Fruit fly (Drosophila melanogaster) whole organism, wandering third instar larva: Measurements from ENCODE around the gene Rbp.
A peak's percentile ranks its signal among the peaks of the same experiment; 100 is the strongest.

Experiments used
- Abd-B ChIP-seq: fragments of >200 bp; optimal IDR thresholded peaks from 2 replicates; lab custom pipeline; 2017; ENCODE audit warnings: missing biosample characterization, missing genetic modification characterization
- CG32264 ChIP-seq: fragments of 200-800 bp; sonication (Bioruptor generic); optimal IDR thresholded peaks from 2 replicates; lab custom pipeline; 2016; ENCODE audit warnings: missing biosample characterization, missing genetic modification characterization
- CG9705 ChIP-seq: fragments of 200-800 bp; sonication (Bioruptor generic); optimal IDR thresholded peaks from 2 replicates; lab custom pipeline; 2018; ENCODE audit warnings: missing biosample characterization, mild to moderate bottlenecking, missing genetic modification characterization
- CrebA ChIP-seq: fragments of 200-800 bp; sonication (Bioruptor generic); optimal IDR thresholded peaks from 2 replicates; lab custom pipeline; 2016; ENCODE audit warnings: missing biosample characterization, mild to moderate bottlenecking, missing genetic modification characterization, borderline replicate concordance
- Dfd ChIP-seq: fragments of >200 bp; optimal IDR thresholded peaks from 2 replicates; lab custom pipeline; 2017; ENCODE audit warnings: missing biosample characterization, missing genetic modification characterization
- Dif ChIP-seq: fragments of 200-275, 200-300 bp; sonication (Bioruptor generic); optimal IDR thresholded peaks from 2 replicates; lab custom pipeline; 2018; ENCODE audit warnings: missing biosample characterization, missing genetic modification characterization; ENCODE audit not compliant: partially characterized antibody
- GATAd ChIP-seq: sonication (Bioruptor generic); optimal IDR thresholded peaks from 2 replicates; lab custom pipeline; 2016; ENCODE audit warnings: missing biosample characterization, missing genetic modification characterization
- HLH106 ChIP-seq: fragments of 200-800 bp; optimal IDR thresholded peaks from 3 replicates; lab custom pipeline; 2019; ENCODE audit warnings: missing biosample characterization, mild to moderate bottlenecking, missing genetic modification characterization, moderate library complexity
- Hnf4 ChIP-seq: fragments of 200-800 bp; sonication (Bioruptor generic); optimal IDR thresholded peaks from 2 replicates; lab custom pipeline; 2016; ENCODE audit warnings: missing biosample characterization, mild to moderate bottlenecking, missing genetic modification characterization
- Hr78 ChIP-seq: fragments of >200 bp; optimal IDR thresholded peaks from 2 replicates; lab custom pipeline; 2017; ENCODE audit warnings: missing biosample characterization, missing genetic modification characterization
- Hr83 ChIP-seq: fragments of 200-300 bp; sonication (Bioruptor generic); optimal IDR thresholded peaks from 2 replicates; lab custom pipeline; 2016; ENCODE audit warnings: missing biosample characterization, mild to moderate bottlenecking, missing genetic modification characterization, moderate library complexity; ENCODE audit not compliant: poor library complexity, severe bottlenecking
- Jra ChIP-seq: sonication (Bioruptor generic); optimal IDR thresholded peaks from 2 replicates; lab custom pipeline; 2016; ENCODE audit warnings: missing biosample characterization, missing genetic modification characterization
- Mio ChIP-seq: sonication (Bioruptor generic); optimal IDR thresholded peaks from 2 replicates; lab custom pipeline; 2016; ENCODE audit warnings: missing biosample characterization, missing genetic modification characterization
- Myc ChIP-seq: fragments of >200 bp; optimal IDR thresholded peaks from 2 replicates; lab custom pipeline; 2017
- N ChIP-seq: fragments of >200 bp; optimal IDR thresholded peaks from 2 replicates; lab custom pipeline; 2018; ENCODE audit warnings: missing biosample characterization, missing external identifiers, missing genetic modification characterization
- OdsH ChIP-seq: fragments of 200-800 bp; sonication (Bioruptor generic); optimal IDR thresholded peaks from 2 replicates; lab custom pipeline; 2016; ENCODE audit warnings: missing biosample characterization, mild to moderate bottlenecking, missing genetic modification characterization
- Rel ChIP-seq, 2 experiments: fragments of 200-800 bp; sonication (Bioruptor generic) in 1 of 2; optimal IDR thresholded peaks; 2 replicates in 1 of 2; 3 replicates in 1 of 2; lab custom pipeline; 2016 to 2019; ENCODE audit warnings: mild to moderate bottlenecking in 2 of 2, missing biosample characterization in 2 of 2, missing genetic modification characterization in 2 of 2, moderate library complexity in 1 of 2
- Sp1 ChIP-seq: fragments of 200-800 bp; sonication (Bioruptor generic); optimal IDR thresholded peaks from 3 replicates; lab custom pipeline; 2019; ENCODE audit warnings: missing biosample characterization, mild to moderate bottlenecking, missing genetic modification characterization, moderate library complexity
- Vsx2 ChIP-seq: fragments of 200-300, 225-300 bp; sonication (Bioruptor generic); optimal IDR thresholded peaks from 2 replicates; lab custom pipeline; 2018; ENCODE audit warnings: missing biosample characterization, missing genetic modification characterization; ENCODE audit not compliant: partially characterized antibody
- br ChIP-seq: fragments of 200-800 bp; sonication (Bioruptor generic); optimal IDR thresholded peaks from 2 replicates; lab custom pipeline; 2016; ENCODE audit warnings: missing biosample characterization, missing genetic modification characterization
- brk ChIP-seq: fragments of 200-800 bp; sonication (Bioruptor generic); optimal IDR thresholded peaks from 2 replicates; lab custom pipeline; 2016; ENCODE audit warnings: missing biosample characterization, mild to moderate bottlenecking, missing genetic modification characterization
- dl ChIP-seq, 2 experiments: fragments of 175-275, 200-275 bp in 1 of 2; fragments of 200-275 bp in 1 of 2; sonication (Bioruptor generic); optimal IDR thresholded peaks; lab custom pipeline; 2018; ENCODE audit warnings: mild to moderate bottlenecking in 2 of 2, missing biosample characterization in 2 of 2, missing genetic modification characterization in 2 of 2, moderate library complexity in 2 of 2; ENCODE audit not compliant: partially characterized antibody in 2 of 2, insufficient read depth in 1 of 2
- dmrt93B ChIP-seq: fragments of 200-800 bp; sonication (Bioruptor generic); optimal IDR thresholded peaks from 2 replicates; lab custom pipeline; 2018; ENCODE audit warnings: missing biosample characterization, mild to moderate bottlenecking, missing genetic modification characterization
- dsf ChIP-seq: sonication (Bioruptor generic); optimal IDR thresholded peaks from 2 replicates; lab custom pipeline; 2016; ENCODE audit warnings: missing biosample characterization, missing genetic modification characterization, borderline replicate concordance
- ey ChIP-seq: fragments of 200-800 bp; sonication (Bioruptor generic); optimal IDR thresholded peaks from 2 replicates; lab custom pipeline; 2016; ENCODE audit warnings: missing biosample characterization, missing genetic modification characterization
- foxo ChIP-seq, 2 experiments: fragments of 200-800 bp; sonication (Bioruptor generic); optimal IDR thresholded peaks; 2 replicates in 1 of 2; 3 replicates in 1 of 2; lab custom pipeline; 2016 to 2017; ENCODE audit warnings: missing biosample characterization in 2 of 2, missing genetic modification characterization in 2 of 2
- fru ChIP-seq: fragments of 200-800 bp; sonication (Bioruptor generic); optimal IDR thresholded peaks from 3 replicates; lab custom pipeline; 2016; ENCODE audit warnings: missing biosample characterization, mild to moderate bottlenecking, missing genetic modification characterization
- h ChIP-seq: fragments of 200-800 bp; sonication (Bioruptor generic); optimal IDR thresholded peaks from 3 replicates; lab custom pipeline; 2016; ENCODE audit warnings: missing biosample characterization, mild to moderate bottlenecking, missing genetic modification characterization
- jim ChIP-seq: fragments of 175-275, 200-325 bp; sonication (Bioruptor generic); optimal IDR thresholded peaks from 2 replicates; lab custom pipeline; 2016; ENCODE audit warnings: missing biosample characterization, mild to moderate bottlenecking, missing genetic modification characterization
- lola ChIP-seq: fragments of >200 bp; optimal IDR thresholded peaks from 2 replicates; lab custom pipeline; 2017; ENCODE audit warnings: missing biosample characterization, missing genetic modification characterization
- pan ChIP-seq: fragments of >200 bp; optimal IDR thresholded peaks from 2 replicates; lab custom pipeline; 2017
- psq ChIP-seq: fragments of 200-800 bp; sonication (Bioruptor generic); optimal IDR thresholded peaks from 3 replicates; lab custom pipeline; 2017; ENCODE audit warnings: missing biosample characterization, mild to moderate bottlenecking, missing genetic modification characterization, moderate library complexity
- rgr ChIP-seq: fragments of 200-800 bp; sonication (Bioruptor generic); optimal IDR thresholded peaks from 3 replicates; lab custom pipeline; 2016; ENCODE audit warnings: missing biosample characterization, mild to moderate bottlenecking, missing genetic modification characterization
- sage ChIP-seq: fragments of 200-800 bp; sonication (Bioruptor generic); optimal IDR thresholded peaks from 2 replicates; lab custom pipeline; 2016; ENCODE audit warnings: missing biosample characterization, mild to moderate bottlenecking, missing genetic modification characterization
- sv ChIP-seq: fragments of 200-800 bp; sonication (Bioruptor generic); optimal IDR thresholded peaks from 3 replicates; lab custom pipeline; 2016; ENCODE audit warnings: missing biosample characterization, missing genetic modification characterization
- tai ChIP-seq: sonication (Bioruptor generic); optimal IDR thresholded peaks from 2 replicates; lab custom pipeline; 2016; ENCODE audit warnings: missing biosample characterization, missing genetic modification characterization
- usp ChIP-seq: fragments of >200 bp; optimal IDR thresholded peaks from 2 replicates; lab custom pipeline; 2017; ENCODE audit warnings: missing biosample characterization, missing genetic modification characterization
- woc ChIP-seq: sonication (Bioruptor generic); optimal IDR thresholded peaks from 2 replicates; lab custom pipeline; 2016; ENCODE audit warnings: missing biosample characterization, mild to moderate bottlenecking, missing genetic modification characterization

The Rbp gene

dm6 chr3R:15356152-15356551 is 18.3 kb upstream of the Rbp start:
- no peak for TF ChIP-seq CG9705 (GFP tag; lab: Kevin White, UChicago)
- TF ChIP-seq Hnf4 (GFP tag; lab: Kevin White, UChicago): no peak
- TF ChIP-seq dl (GFP tag; optimal IDR thresholded peaks at IDR 0.05; lab: Kevin White, UChicago; ENCODE audit: insufficient read depth in 1 of 2, partially characterized antibody in 2 of 2): no peak
- no peak for TF ChIP-seq Rel (GFP tag; optimal IDR thresholded peaks at IDR 0.05; lab: Kevin White, UChicago)
- no peak for TF ChIP-seq Rel (tag; optimal IDR thresholded peaks at IDR 0.05; lab: Kevin White, UChicago)
- no peak for TF ChIP-seq OdsH
- TF ChIP-seq psq: no peak
- no peak for TF ChIP-seq jim (GFP tag; lab: Kevin White, UChicago)
- TF ChIP-seq sv (GFP tag; lab: Kevin White, UChicago): no peak
- no peak for TF ChIP-seq lola (GFP tag; lab: Kevin White, UChicago)
- no peak for TF ChIP-seq h
- no peak for TF ChIP-seq sage (GFP tag; lab: Kevin White, UChicago)
- TF ChIP-seq foxo (GFP tag; optimal IDR thresholded peaks at IDR 0.05; lab: Kevin White, UChicago): no peak
- no peak for TF ChIP-seq Myc
- no peak for TF ChIP-seq Hr83 (GFP tag; lab: Kevin White, UChicago)
- no peak for TF ChIP-seq GATAd (GFP tag; lab: Kevin White, UChicago)
- no peak for TF ChIP-seq pan (lab: Kevin White, UChicago)
- no peak for TF ChIP-seq tai
- TF ChIP-seq Dfd (GFP tag; lab: Kevin White, UChicago): no peak

DNA sequence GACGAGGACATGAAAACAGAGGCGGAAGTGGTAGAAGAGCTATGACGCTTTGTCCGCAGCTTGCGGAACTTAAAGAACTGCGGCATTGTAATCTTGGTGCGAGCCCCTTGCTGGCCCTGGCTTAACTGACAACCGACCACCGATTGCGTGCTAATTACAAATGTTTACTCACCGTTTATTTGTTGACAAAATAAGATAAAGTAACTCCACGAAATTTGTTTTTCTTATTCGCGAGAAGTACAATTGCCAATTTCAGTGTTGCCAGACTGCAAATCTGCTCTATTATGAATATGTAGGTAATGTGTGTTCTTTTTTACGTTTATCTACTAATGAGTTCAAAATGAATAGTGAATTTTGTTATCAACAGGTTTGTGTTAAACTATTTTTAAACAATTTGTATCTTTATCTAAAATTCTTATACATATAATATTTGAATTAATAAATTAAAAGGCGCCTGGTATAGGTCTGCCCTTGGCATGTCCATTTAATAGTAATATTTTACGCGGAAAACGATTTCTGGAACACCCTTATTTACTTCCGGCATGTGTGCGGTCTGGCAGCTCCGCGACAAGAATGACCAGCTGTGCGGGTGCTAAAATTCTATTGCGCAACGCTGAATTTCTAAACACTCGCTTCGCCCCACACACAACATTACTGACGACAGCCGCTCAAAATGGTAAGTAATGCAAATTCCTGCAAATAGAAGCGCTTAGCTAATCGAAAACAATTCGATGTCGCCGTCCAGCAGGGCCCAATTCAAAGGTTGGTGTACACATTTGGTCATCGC is 17.6 kb upstream of the Rbp start, which contains the start of the genes Atg4b and Hibch:
Atg4b (minus strand) TSS at position 280 of the 787 bp plus-strand sequence.
Hibch (plus strand) TSS at position 585 of the 787 bp plus-strand sequence.
- TF ChIP-seq psq: peak; percentile 73
- TF ChIP-seq Rel (GFP tag; optimal IDR thresholded peaks at IDR 0.05; lab: Kevin White, UChicago): no peak
- peak; percentile 84 for TF ChIP-seq Rel (tag; optimal IDR thresholded peaks at IDR 0.05; lab: Kevin White, UChicago)
- no peak for TF ChIP-seq dsf (GFP tag; lab: Kevin White, UChicago)
- no peak for TF ChIP-seq Hr78 (GFP tag; lab: Kevin White, UChicago)
- TF ChIP-seq dl (GFP tag; optimal IDR thresholded peaks at IDR 0.05; lab: Kevin White, UChicago; ENCODE audit: insufficient read depth in 1 of 2, partially characterized antibody in 2 of 2): no peak
- peak; percentile 93 for TF ChIP-seq HLH106 (tag; lab: Kevin White, UChicago)
- TF ChIP-seq tai: no peak
- no peak for TF ChIP-seq dmrt93B (GFP tag; lab: Kevin White, UChicago)
- peak; percentile 84 for TF ChIP-seq Sp1 (GFP tag; lab: Kevin White, UChicago)
- TF ChIP-seq woc (GFP tag; lab: Kevin White, UChicago): no peak
- TF ChIP-seq N (GFP tag; lab: Kevin White, UChicago): no peak
- TF ChIP-seq ey (GFP tag; lab: Kevin White, UChicago): peak; percentile 56
- TF ChIP-seq foxo (GFP tag; optimal IDR thresholded peaks at IDR 0.05; lab: Kevin White, UChicago): peak in 1 of 2 experiments; percentile 83
- TF ChIP-seq sv (GFP tag; lab: Kevin White, UChicago): peak; percentile 26
- TF ChIP-seq CG32264: no peak
- TF ChIP-seq sage (GFP tag; lab: Kevin White, UChicago): no peak
- no peak for TF ChIP-seq Jra
- peak; percentile 80 for TF ChIP-seq rgr (GFP tag; lab: Kevin White, UChicago)
- TF ChIP-seq h: peak; percentile 76
- no peak for TF ChIP-seq pan (lab: Kevin White, UChicago)
- no peak for TF ChIP-seq Dif
- TF ChIP-seq fru (GFP tag; lab: Kevin White, UChicago): peak; percentile 89
- peak; percentile 82 for TF ChIP-seq CG9705 (GFP tag; lab: Kevin White, UChicago)
- no peak for TF ChIP-seq CrebA
- no peak for TF ChIP-seq lola (GFP tag; lab: Kevin White, UChicago)
- no peak for TF ChIP-seq Hnf4 (GFP tag; lab: Kevin White, UChicago)
- no peak for TF ChIP-seq jim (GFP tag; lab: Kevin White, UChicago)
- no peak for TF ChIP-seq usp (GFP tag; lab: Kevin White, UChicago)
- TF ChIP-seq Abd-B: no peak
- TF ChIP-seq Vsx2 (GFP tag; lab: Kevin White, UChicago): no peak
- peak; percentile 57 for TF ChIP-seq br (GFP tag; lab: Kevin White, UChicago)
- peak; percentile 75 for TF ChIP-seq OdsH
- TF ChIP-seq Hr83 (GFP tag; lab: Kevin White, UChicago): no peak
- no peak for TF ChIP-seq brk (GFP tag; lab: Kevin White, UChicago)
- TF ChIP-seq Dfd (GFP tag; lab: Kevin White, UChicago): no peak
- no peak for TF ChIP-seq GATAd (GFP tag; lab: Kevin White, UChicago)
- no peak for TF ChIP-seq Mio (GFP tag; lab: Kevin White, UChicago)
- no peak for TF ChIP-seq Myc
